Worm (Caenorhabditis elegans): ENCODE measurements around the gene T07G12.5.

DNA sequence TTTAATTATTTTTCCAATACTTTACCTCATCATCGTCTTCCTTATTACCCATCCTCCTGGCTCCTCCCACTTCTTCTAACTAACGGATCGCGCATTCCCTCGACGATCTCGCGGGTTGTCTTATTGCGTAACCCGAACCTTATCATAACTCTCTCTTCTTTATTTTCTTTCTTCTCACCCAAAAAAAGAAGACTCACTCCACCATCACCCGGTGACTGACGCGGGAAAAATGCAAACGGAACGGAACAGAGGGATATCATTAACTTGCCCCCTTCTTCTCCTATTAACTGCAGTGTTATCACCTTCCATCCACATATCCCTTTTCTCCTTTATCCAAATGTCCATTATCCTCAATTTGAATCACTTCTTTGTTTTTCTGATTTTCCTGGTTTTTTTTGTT is 25.1 kb upstream of the T07G12.5 start:
- TF ChIP-seq him-1 (tag; optimal IDR thresholded peaks at IDR 0.05) (no peak), dao-5 (tag; optimal IDR thresholded peaks at IDR 0.05) (no peak)

Data from whole organism, L4/young adult.